Worm (Caenorhabditis elegans): ENCODE data around the gene oac-12.
A peak's percentile ranks its signal among the peaks of the same experiment; 100 is the strongest.
"Not testable (repeated sequence)": the region's sequence is repeated elsewhere in the genome, so short reads cannot be mapped to it uniquely, and the experiment has no call there.

Gene oac-12

ce11 chrV:4346325-4346724 lies 14.0 kb upstream of the oac-12 start, which contains the start of gene hpo-18:
hpo-18 (minus strand) TSS chrV:4346425.
- TF ChIP-seq crh-2 (tag; optimal IDR thresholded peaks at IDR 0.05), result no peak
- no peak for TF ChIP-seq nhr-12 (tag; optimal IDR thresholded peaks at IDR 0.05)
- TF ChIP-seq ama-1 (optimal IDR thresholded peaks at IDR 0.05), result no peak
- TF ChIP-seq nhr-21 (tag; optimal IDR thresholded peaks at IDR 0.05), result no peak
- no peak for TF ChIP-seq nhr-129 (tag; optimal IDR thresholded peaks at IDR 0.05)
- no peak for TF ChIP-seq nhr-10 (tag; optimal IDR thresholded peaks at IDR 0.05)
- no peak for TF ChIP-seq ztf-4 (tag; optimal IDR thresholded peaks at IDR 0.05)
- TF ChIP-seq unc-39 (tag; optimal IDR thresholded peaks at IDR 0.05), result no peak
- TF ChIP-seq ztf-11 (tag; optimal IDR thresholded peaks at IDR 0.05), result no peak
- no peak for TF ChIP-seq nhr-237 (tag; optimal IDR thresholded peaks at IDR 0.05)
- no peak for TF ChIP-seq Y55F3AM.14 (GFP tag; optimal IDR thresholded peaks at IDR 0.05)
- TF ChIP-seq lin-11 (tag; optimal IDR thresholded peaks at IDR 0.05), result no peak

ce11 chrV:4345714-4346113 lies 13.4 kb upstream of the oac-12 start, which contains the start of gene figl-1:
figl-1 (minus strand) TSS chrV:4345999.
- TF ChIP-seq nhr-77 (tag; optimal IDR thresholded peaks at IDR 0.05), result no peak
- peak; percentile 5 for TF ChIP-seq sma-3 (GFP tag; optimal IDR thresholded peaks at IDR 0.05)

- TF ChIP-seq lsy-2 (tag; optimal IDR thresholded peaks at IDR 0.05) (no peak), peb-1 (tag; optimal IDR thresholded peaks at IDR 0.05) (no peak)
Observed at ce11 chrV:4341736-4342135, 9.4 kb upstream of the oac-12 start.

ce11 chrV:4341208-4341607 lies 8.9 kb upstream of the oac-12 start, which contains the start of gene glrx-3:
glrx-3 (minus strand) TSS chrV:4341308.
- TF ChIP-seq snpc-4 (tag; optimal IDR thresholded peaks at IDR 0.05) (no peak), lin-39 (tag; optimal IDR thresholded peaks at IDR 0.05) (no peak), elt-1 (tag; optimal IDR thresholded peaks at IDR 0.05) (no peak), dmd-4 (tag; optimal IDR thresholded peaks at IDR 0.05) (no peak), unc-55 (GFP tag; optimal IDR thresholded peaks at IDR 0.05) (no peak), lin-13 (GFP tag; optimal IDR thresholded peaks at IDR 0.05) (no peak), sma-3 (GFP tag; optimal IDR thresholded peaks at IDR 0.05) (no peak), nhr-11 (tag; optimal IDR thresholded peaks at IDR 0.05) (no peak), R02D3.7 (tag; optimal IDR thresholded peaks at IDR 0.05) (no peak), crh-2 (tag; optimal IDR thresholded peaks at IDR 0.05) (no peak), nhr-25 (tag; optimal IDR thresholded peaks at IDR 0.05) (no peak), mab-5 (tag; optimal IDR thresholded peaks at IDR 0.05) (no peak), mbf-1 (tag; optimal IDR thresholded peaks at IDR 0.05) (no peak), ceh-16 (tag; optimal IDR thresholded peaks at IDR 0.05) (no peak), nhr-237 (tag; optimal IDR thresholded peaks at IDR 0.05) (no peak), F13H6.1 (tag; optimal IDR thresholded peaks at IDR 0.05) (no peak), peb-1 (tag; optimal IDR thresholded peaks at IDR 0.05) (no peak), ztf-11 (tag; optimal IDR thresholded peaks at IDR 0.05) (no peak), zag-1 (tag; optimal IDR thresholded peaks at IDR 0.05) (no peak), aly-2 (tag; optimal IDR thresholded peaks at IDR 0.05) (no peak)

- TF ChIP-seq unc-55 (GFP tag; optimal IDR thresholded peaks at IDR 0.05) (peak; percentile 15), Y55F3AM.14 (GFP tag; optimal IDR thresholded peaks at IDR 0.05) (no peak), gmeb-1 (tag; optimal IDR thresholded peaks at IDR 0.05) (peak; percentile 71), nhr-237 (tag; optimal IDR thresholded peaks at IDR 0.05) (no peak), lin-11 (tag; optimal IDR thresholded peaks at IDR 0.05) (no peak), unc-39 (tag; optimal IDR thresholded peaks at IDR 0.05) (no peak)
Observed at ce11 chrV:4339479-4339878, 7.1 kb upstream of the oac-12 start.

- TF ChIP-seq C34F6.9, nhr-77, nhr-12 (tag; optimal IDR thresholded peaks at IDR 0.05): not testable (repeated sequence)
Observed at ce11 chrV:4336462-4336861, 4.1 kb upstream of the oac-12 start, which contains the start of gene irld-1. irld-1 (plus strand) TSS chrV:4336762.

ce11 chrV:4330820-4331219 lies 1.5 kb downstream of the oac-12 start:
- TF ChIP-seq elt-1 (tag; optimal IDR thresholded peaks at IDR 0.05) (no peak), nhr-10 (tag; optimal IDR thresholded peaks at IDR 0.05) (no peak), lin-11 (tag; optimal IDR thresholded peaks at IDR 0.05) (no peak), lin-39 (tag; optimal IDR thresholded peaks at IDR 0.05) (no peak), ztf-1 (GFP tag; conservative IDR thresholded peaks at IDR 0.05) (no peak), C34F6.9 (tag; optimal IDR thresholded peaks at IDR 0.05) (no peak), ceh-16 (tag; optimal IDR thresholded peaks at IDR 0.05) (no peak), sem-4 (tag; optimal IDR thresholded peaks at IDR 0.05) (no peak), skn-1 (tag; optimal IDR thresholded peaks at IDR 0.05) (no peak)

All from whole organism, L2 larva.